Fruit fly (Drosophila melanogaster) Kc167 (cell line): ENCODE measurements around the gene CG11249.

Experiments used
- insv ChIP-seq: fragments of >200 bp; optimal IDR thresholded peaks from 3 replicates; lab custom pipeline; 2018; ENCODE audit warnings: missing external identifiers
- psq ChIP-seq: fragments of >200 bp; optimal IDR thresholded peaks from 2 replicates; lab custom pipeline; 2017; ENCODE audit warnings: missing external identifiers
- ttk ChIP-seq: sonication (Bioruptor generic); optimal IDR thresholded peaks from 2 replicates; lab custom pipeline; 2017; ENCODE audit warnings: missing external identifiers

DNA sequence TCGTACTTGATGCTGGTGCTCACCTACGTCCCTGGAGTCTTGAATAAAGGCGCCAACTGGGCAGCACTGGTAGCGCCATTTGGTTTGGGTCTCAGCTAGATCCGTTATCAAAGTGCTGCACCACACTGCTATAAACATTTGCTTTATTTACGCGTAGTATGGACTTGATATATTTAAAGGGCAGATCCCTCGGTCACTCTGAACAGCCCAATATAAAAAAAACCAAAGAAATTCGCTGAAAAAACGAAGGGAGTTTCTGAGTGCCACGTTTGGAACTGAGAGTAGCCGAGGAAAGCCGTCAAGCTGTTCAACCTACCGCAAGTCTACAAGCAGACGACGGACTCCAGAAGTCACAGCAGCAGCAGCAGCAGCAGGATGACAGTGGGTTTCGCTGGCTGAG is 31.1 kb upstream of the CG11249 start, which contains the start of gene Atox1:
- TF ChIP-seq psq (no peak), insv (no peak), ttk (lab: Kevin White, UChicago) (no peak)
